Fruit fly (Drosophila melanogaster) whole organism, prepupa: ENCODE measurements around the gene CG13625.
A peak's percentile ranks its signal among the peaks of the same experiment; 100 is the strongest.

Experiments used
- CG15336 ChIP-seq: fragments of 200-800 bp; sonication (Bioruptor generic); IDR thresholded peaks from 2 replicates; pipeline ENCODE4 v1.3.6; 2022; ENCODE audit warnings: missing biosample characterization, missing genetic modification characterization
- CG16779 ChIP-seq: fragments of 200-800 bp; sonication (Bioruptor generic); optimal IDR thresholded peaks from 3 replicates; lab custom pipeline; 2017; ENCODE audit warnings: missing biosample characterization, mild to moderate bottlenecking, missing genetic modification characterization
- Hr39 ChIP-seq: fragments of 200-800 bp; sonication (Bioruptor generic); optimal IDR thresholded peaks from 2 replicates; lab custom pipeline; 2016; ENCODE audit warnings: missing biosample characterization, missing genetic modification characterization

- TF ChIP-seq Hr39 (no peak), CG15336 (peak; percentile 28; the same call in 1 of the 2 replicates), CG16779 (tag; lab: Kevin White, UChicago) (no peak)
Measured at dm6 chr3R:24571386-24572124, 13.4 kb downstream of the CG13625 start.
